Worm (Caenorhabditis elegans) whole organism, L1 larva: ENCODE results near the gene Y42G9A.3.

ENCODE experiments used
- Y116A8C.19 ChIP-seq: sonication (generic microtip); optimal IDR thresholded peaks from 2 replicates; lab custom pipeline; 2016; ENCODE audit warnings: missing compliant biosample characterization, missing genetic modification characterization, borderline replicate concordance
- alr-1 ChIP-seq: fragments of 200-800 bp; sonication (Bioruptor generic); optimal IDR thresholded peaks from 2 replicates; lab custom pipeline; 2018; ENCODE audit warnings: borderline replicate concordance, mild to moderate bottlenecking, missing genetic modification characterization, missing compliant biosample characterization
- ama-1 ChIP-seq: fragments of 150-350 bp; optimal IDR thresholded peaks from 2 replicates; lab custom pipeline; 2014
- ceh-8 ChIP-seq: fragments of 200-800 bp; sonication (Bioruptor generic); optimal IDR thresholded peaks from 2 replicates; lab custom pipeline; 2018; ENCODE audit warnings: mild to moderate bottlenecking, missing genetic modification characterization, moderate library complexity, missing compliant biosample characterization
- ceh-88 ChIP-seq: fragments of 200-800 bp; sonication (Bioruptor generic); IDR thresholded peaks from 2 replicates; pipeline ENCODE4 v1.3.6; 2022; ENCODE audit warnings: missing genetic modification characterization, missing compliant biosample characterization
- ceh-90 ChIP-seq: sonication (generic microtip); optimal IDR thresholded peaks from 2 replicates; lab custom pipeline; 2016; ENCODE audit warnings: missing genetic modification characterization, missing compliant biosample characterization
- dpl-1 ChIP-seq, 3 experiments: fragments of 150-350 bp in 2 of 3; sonication (generic microtip) in 1 of 3; optimal IDR thresholded peaks; 2 replicates each; lab custom pipeline; 2014 to 2017; ENCODE audit warnings: missing biosample characterization in 3 of 3, missing genetic modification characterization in 3 of 3, missing genetic modification reagents in 3 of 3
- dsc-1 ChIP-seq: sonication (generic microtip); optimal IDR thresholded peaks from 2 replicates; lab custom pipeline; 2016; ENCODE audit warnings: mild to moderate bottlenecking, missing genetic modification characterization, missing compliant biosample characterization
- efl-3 ChIP-seq: fragments of 200-800 bp; sonication (Bioruptor generic); optimal IDR thresholded peaks from 2 replicates; lab custom pipeline; 2018; ENCODE audit warnings: mild to moderate bottlenecking, missing genetic modification characterization, missing compliant biosample characterization
- egl-27 ChIP-seq, 2 experiments: fragments of 150-350 bp in 1 of 2; sonication (generic microtip); optimal IDR thresholded peaks; 3 replicates each; lab custom pipeline; 2017 to 2018; ENCODE audit warnings: missing biosample characterization in 2 of 2, missing genetic modification characterization in 2 of 2, missing genetic modification reagents in 2 of 2
- elt-3 ChIP-seq, 6 experiments: fragments of 150-350 bp in 1 of 6; sonication (generic microtip); optimal IDR thresholded peaks; 2 replicates each; lab custom pipeline; 2017 to 2018; ENCODE audit warnings: missing biosample characterization in 6 of 6, missing genetic modification characterization in 6 of 6, inconsistent platforms in 1 of 6
- fkh-10 ChIP-seq: sonication (generic microtip); optimal IDR thresholded peaks from 2 replicates; lab custom pipeline; 2017; ENCODE audit warnings: missing biosample characterization, missing genetic modification reagents, missing genetic modification characterization
- fkh-4 ChIP-seq: sonication (generic microtip); optimal IDR thresholded peaks from 2 replicates; lab custom pipeline; 2016; ENCODE audit warnings: missing compliant biosample characterization, missing genetic modification characterization, borderline replicate concordance
- fkh-8 ChIP-seq: sonication (generic microtip); optimal IDR thresholded peaks from 2 replicates; lab custom pipeline; 2016; ENCODE audit warnings: mild to moderate bottlenecking, missing genetic modification characterization, missing compliant biosample characterization
- fos-1 ChIP-seq: fragments of 150-350 bp; optimal IDR thresholded peaks from 2 replicates; lab custom pipeline; 2014; ENCODE audit warnings: missing biosample characterization, missing genetic modification characterization
- grh-1 ChIP-seq: fragments of 200-800 bp; sonication (Bioruptor generic); IDR thresholded peaks from 2 replicates; pipeline ENCODE4 v1.3.6; 2022; ENCODE audit warnings: missing genetic modification reagents, missing genetic modification characterization, missing compliant biosample characterization
- hpl-2 ChIP-seq: fragments of 150-350 bp; optimal IDR thresholded peaks from 2 replicates; lab custom pipeline; 2014; ENCODE audit warnings: missing biosample characterization, missing genetic modification reagents, missing genetic modification characterization
- isw-1 ChIP-seq: fragments of 200-800 bp; sonication (Bioruptor generic); IDR thresholded peaks from 2 replicates; pipeline ENCODE4 v1.3.6; 2022; ENCODE audit warnings: missing genetic modification characterization, missing compliant biosample characterization
- lin-39 ChIP-seq: fragments of 150-350 bp; optimal IDR thresholded peaks from 2 replicates; lab custom pipeline; 2014; ENCODE audit warnings: missing biosample characterization, missing genetic modification reagents, missing genetic modification characterization
- lir-3 ChIP-seq: sonication (generic microtip); optimal IDR thresholded peaks from 2 replicates; lab custom pipeline; 2016; ENCODE audit warnings: mild to moderate bottlenecking, missing genetic modification characterization, moderate library complexity, missing compliant biosample characterization; ENCODE audit not compliant: poor library complexity
- mab-9 ChIP-seq: fragments of 200-800 bp; sonication (Bioruptor generic); IDR thresholded peaks from 2 replicates; pipeline ENCODE4 v1.3.6; 2022; ENCODE audit warnings: missing genetic modification reagents, missing genetic modification characterization, missing compliant biosample characterization
- mdl-1 ChIP-seq, 2 experiments: fragments of 150-350 bp; optimal IDR thresholded peaks; 2 replicates each; lab custom pipeline; 2014 to 2017; ENCODE audit warnings: missing biosample characterization in 2 of 2, missing genetic modification characterization in 2 of 2, inconsistent platforms in 1 of 2
- mep-1 ChIP-seq: fragments of 150-350 bp; optimal IDR thresholded peaks from 2 replicates; lab custom pipeline; 2014; ENCODE audit warnings: missing biosample characterization, missing genetic modification characterization
- nhr-11 ChIP-seq: fragments of 150-350 bp; optimal IDR thresholded peaks from 2 replicates; lab custom pipeline; 2014; ENCODE audit warnings: missing biosample characterization, missing genetic modification characterization
- nhr-19 ChIP-seq: fragments of 200-800 bp; sonication (Bioruptor generic); conservative IDR thresholded peaks from 2 replicates; pipeline ENCODE4 v1.3.6; 2022; ENCODE audit warnings: missing genetic modification characterization, missing compliant biosample characterization
- nhr-28 ChIP-seq: fragments of 150-350 bp; optimal IDR thresholded peaks from 2 replicates; lab custom pipeline; 2014; ENCODE audit warnings: missing biosample characterization, missing genetic modification characterization
- nhr-47 ChIP-seq: sonication (generic microtip); optimal IDR thresholded peaks from 2 replicates; lab custom pipeline; 2016; ENCODE audit warnings: mild to moderate bottlenecking, missing genetic modification characterization, moderate library complexity, missing compliant biosample characterization
- nhr-71 ChIP-seq: sonication (generic microtip); optimal IDR thresholded peaks from 2 replicates; lab custom pipeline; 2016; ENCODE audit warnings: mild to moderate bottlenecking, missing genetic modification characterization, moderate library complexity, missing compliant biosample characterization
- nhr-76 ChIP-seq: sonication (generic microtip); optimal IDR thresholded peaks from 2 replicates; lab custom pipeline; 2017; ENCODE audit warnings: missing biosample characterization, missing genetic modification characterization
- nhr-77 ChIP-seq: fragments of 150-350 bp; optimal IDR thresholded peaks from 2 replicates; lab custom pipeline; 2014; ENCODE audit warnings: missing biosample characterization, missing genetic modification characterization
- nhr-84 ChIP-seq: sonication (generic microtip); optimal IDR thresholded peaks from 2 replicates; lab custom pipeline; 2017; ENCODE audit warnings: missing biosample characterization, missing genetic modification characterization
- nhr-85 ChIP-seq: sonication (generic microtip); peaks from one replicate; lab custom pipeline; 2016; ENCODE audit warnings: missing genetic modification characterization, inconsistent platforms, missing compliant biosample characterization
- nhr-90 ChIP-seq: sonication (generic microtip); optimal IDR thresholded peaks from 2 replicates; lab custom pipeline; 2016; ENCODE audit warnings: mild to moderate bottlenecking, missing genetic modification characterization, missing compliant biosample characterization; ENCODE audit not compliant: poor library complexity
- pag-3 ChIP-seq: sonication (generic microtip); optimal IDR thresholded peaks from 2 replicates; lab custom pipeline; 2017; ENCODE audit warnings: missing genetic modification characterization, mild to moderate bottlenecking, missing compliant biosample characterization, antibody characterized with exemption, borderline replicate concordance; ENCODE audit not compliant: insufficient read depth
- pax-3 ChIP-seq: fragments of 200-800 bp; sonication (Bioruptor generic); optimal IDR thresholded peaks from 2 replicates; lab custom pipeline; 2018; ENCODE audit warnings: mild to moderate bottlenecking, missing genetic modification characterization, moderate library complexity, missing compliant biosample characterization
- rnt-1 ChIP-seq: sonication (generic microtip); optimal IDR thresholded peaks from 2 replicates; lab custom pipeline; 2016; ENCODE audit warnings: mild to moderate bottlenecking, missing genetic modification characterization, moderate library complexity, missing compliant biosample characterization
- snu-23 ChIP-seq: sonication (generic microtip); optimal IDR thresholded peaks from 2 replicates; lab custom pipeline; 2016; ENCODE audit warnings: missing genetic modification characterization, missing compliant biosample characterization
- tbx-2 ChIP-seq: sonication (generic microtip); optimal IDR thresholded peaks from 2 replicates; lab custom pipeline; 2016; ENCODE audit warnings: missing genetic modification characterization, missing compliant biosample characterization
- unc-130 ChIP-seq: fragments of 150-350 bp; optimal IDR thresholded peaks from 2 replicates; lab custom pipeline; 2017; ENCODE audit warnings: missing biosample characterization, missing genetic modification characterization, inconsistent platforms
- unc-62 ChIP-seq: fragments of 150-350 bp; optimal IDR thresholded peaks from 2 replicates; lab custom pipeline; 2014; ENCODE audit warnings: missing biosample characterization, missing genetic modification reagents, missing genetic modification characterization
- unc-86 ChIP-seq: sonication (generic microtip); optimal IDR thresholded peaks from 2 replicates; lab custom pipeline; 2016; ENCODE audit warnings: missing genetic modification characterization, missing compliant biosample characterization
- vab-15 ChIP-seq: sonication (generic microtip); optimal IDR thresholded peaks from 2 replicates; lab custom pipeline; 2017; ENCODE audit warnings: missing genotype, mild to moderate bottlenecking, missing genetic modification characterization, missing compliant biosample characterization
- zag-1 ChIP-seq: fragments of 150-350 bp; optimal IDR thresholded peaks from 2 replicates; lab custom pipeline; 2014; ENCODE audit warnings: missing biosample characterization, missing genetic modification characterization

Y42G9A.3 gene

DNA sequence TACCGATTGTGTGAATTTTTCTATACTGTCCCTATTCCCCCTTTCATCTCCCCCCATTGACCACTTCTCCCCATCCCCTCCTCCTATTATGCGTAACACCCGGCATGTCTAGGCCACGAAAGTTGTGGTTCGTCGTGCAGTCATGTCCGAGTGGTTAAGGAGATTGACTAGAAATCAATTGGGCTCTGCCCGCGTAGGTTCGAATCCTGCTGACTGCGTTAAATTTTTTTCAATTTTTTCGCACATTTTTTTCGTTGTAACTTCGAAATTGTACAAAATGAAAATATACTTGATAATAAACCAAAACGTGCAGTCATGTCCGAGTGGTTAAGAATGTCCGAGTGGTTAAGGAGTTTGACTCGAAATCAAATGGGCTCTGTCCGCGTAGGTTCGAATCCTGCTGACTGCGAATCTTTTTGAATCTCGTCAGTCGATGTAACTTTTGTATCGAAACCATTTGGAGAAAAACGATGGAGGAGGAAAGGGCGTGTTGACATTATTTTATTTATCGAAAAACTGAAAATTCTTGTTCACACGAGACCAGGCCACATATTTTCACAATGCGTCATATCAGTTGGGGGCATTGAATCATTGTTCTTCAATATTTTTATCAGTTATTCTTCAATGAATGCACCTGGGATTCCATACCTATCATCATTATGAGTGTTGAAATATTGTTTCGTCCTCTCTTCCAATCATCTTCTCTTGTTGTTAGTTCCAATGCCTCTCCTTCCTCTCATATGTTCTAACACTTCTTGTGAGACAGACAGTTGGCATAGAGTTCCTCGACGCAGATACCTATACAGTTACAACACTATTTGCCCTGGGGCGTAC, 12.8 kb downstream of the Y42G9A.3 start, which contains the start of gene nfm-1 (continued):
- TF ChIP-seq fkh-10 (GFP tag; lab: Kevin White, UChicago) (no peak), nhr-28 (no peak), alr-1 (tag; lab: Kevin White, UChicago) (no peak), nhr-71 (tag; lab: Kevin White, UChicago) (peak; percentile 72), nhr-84 (tag; lab: Kevin White, UChicago) (no peak), fkh-4 (tag; lab: Kevin White, UChicago) (no peak), ceh-8 (GFP tag; lab: Kevin White, UChicago) (no peak), zag-1 (tag; lab: Kevin White, UChicago) (no peak), rnt-1 (tag; lab: Kevin White, UChicago) (peak; percentile 63), tbx-2 (tag; lab: Kevin White, UChicago) (peak; percentile 35), mab-9 (GFP tag; lab: Robert Waterston, UW) (no peak), nhr-11 (no peak), nhr-85 (peak; percentile 73), fkh-8 (tag; lab: Kevin White, UChicago) (peak; percentile 45), unc-86 (no peak), nhr-90 (tag; lab: Kevin White, UChicago) (peak; percentile 62), pag-3 (no peak), mep-1 (tag; lab: Kevin White, UChicago) (peak; percentile 77), ama-1 (no peak), pax-3 (no peak), unc-130 (tag; lab: Kevin White, UChicago) (peak; percentile 64), mdl-1 (tag; optimal IDR thresholded peaks at IDR 0.05; lab: Kevin White, UChicago) (peak in 1 of 2 experiments; percentile 23), nhr-76 (tag; lab: Kevin White, UChicago) (no peak), unc-62 (GFP tag; lab: Kevin White, UChicago) (no peak), lin-39 (tag; lab: Kevin White, UChicago) (no peak), ceh-88 (0 out of 2 replicates have a peak, but pooled peaks have one; percentile 18), elt-3 (tag; optimal IDR thresholded peaks at IDR 0.05; lab: Kevin White, UChicago) (peak in 3 of 6 experiments; percentile 27 to 72 (median 33)), dsc-1 (tag; lab: Kevin White, UChicago) (peak; percentile 60), nhr-47 (tag; lab: Kevin White, UChicago) (peak; percentile 72), vab-15 (tag; lab: Kevin White, UChicago) (peak; percentile 15), dpl-1 (GFP tag; optimal IDR thresholded peaks at IDR 0.05; lab: Kevin White, UChicago) (peak; percentile 13 to 48 (median 26)), snu-23 (GFP tag; lab: Kevin White, UChicago) (peak; percentile 66), nhr-19 (GFP tag; lab: Robert Waterston, UW) (peak; percentile 71)

DNA sequence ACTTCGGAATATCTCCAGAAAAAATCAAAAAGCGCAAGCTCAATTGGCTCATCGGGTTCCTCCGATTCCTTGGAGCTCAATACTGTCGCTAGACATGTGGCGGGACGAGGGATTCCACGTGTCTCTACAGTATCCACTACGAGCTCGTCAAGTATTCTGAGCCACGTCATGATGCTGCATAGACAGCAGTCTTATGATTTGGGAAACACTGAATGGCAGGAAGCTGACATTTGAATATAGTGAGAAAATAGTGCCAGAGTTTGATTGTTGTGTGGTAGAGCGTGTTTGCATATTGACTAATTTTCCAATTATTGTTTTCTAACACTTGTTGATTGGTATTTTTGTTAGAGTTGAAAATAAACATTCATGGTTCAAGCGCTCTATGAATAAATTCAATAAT, 17.3 kb downstream of the Y42G9A.3 start:
- TF ChIP-seq nhr-90 (tag; lab: Kevin White, UChicago): no peak
- no peak for TF ChIP-seq hpl-2
- TF ChIP-seq isw-1 (GFP tag; lab: Robert Waterston, UW): no peak
- no peak for TF ChIP-seq ceh-90
- no peak for TF ChIP-seq unc-62 (GFP tag; lab: Kevin White, UChicago)
- TF ChIP-seq fos-1 (tag; lab: Kevin White, UChicago): no peak
- no peak for TF ChIP-seq grh-1 (GFP tag; lab: Robert Waterston, UW)
- no peak for TF ChIP-seq lir-3 (tag; lab: Kevin White, UChicago)
- TF ChIP-seq fkh-10 (GFP tag; lab: Kevin White, UChicago): no peak
- no peak for TF ChIP-seq nhr-77
- TF ChIP-seq nhr-11: no peak
- no peak for TF ChIP-seq efl-3 (GFP tag; lab: Kevin White, UChicago)
- no peak for TF ChIP-seq Y116A8C.19
- no peak for TF ChIP-seq egl-27 (tag; optimal IDR thresholded peaks at IDR 0.05; lab: Kevin White, UChicago)
